Fruit fly (Drosophila melanogaster): Measurements from ENCODE around the gene CG43797.

dm6 chr2L:4028026-4028425 is 28.2 kb downstream of the CG43797 start:
- TF ChIP-seq D1 (tag; optimal IDR thresholded peaks at IDR 0.05) (peak; percentile 20), CG12605 (GFP tag; IDR thresholded peaks at IDR 0.05) (no peak), CG14655 (GFP tag; optimal IDR thresholded peaks at IDR 0.05) (peak; percentile 61), CG10348 (GFP tag; IDR thresholded peaks at IDR 0.05) (no peak), CG15710 (tag; optimal IDR thresholded peaks at IDR 0.05) (peak; percentile 64), EcR (GFP tag; optimal IDR thresholded peaks at IDR 0.05) (peak; percentile 69), rn (GFP tag; IDR thresholded peaks at IDR 0.05) (0 out of 2 replicates have a peak, but pooled peaks have one; percentile 21), CG17806 (tag; optimal IDR thresholded peaks at IDR 0.05) (peak; percentile 64)
